Fruit fly (Drosophila melanogaster) S2 (cell line): ENCODE measurements around the gene CG7130.

ENCODE experiments used
- CG8478 ChIP-seq: fragments of >200 bp; optimal IDR thresholded peaks from 2 replicates; lab custom pipeline; 2018
- CTCF ChIP-seq, 2 experiments: fragments of >200 bp; optimal IDR thresholded peaks; 2 replicates each; lab custom pipeline; 2018

DNA sequence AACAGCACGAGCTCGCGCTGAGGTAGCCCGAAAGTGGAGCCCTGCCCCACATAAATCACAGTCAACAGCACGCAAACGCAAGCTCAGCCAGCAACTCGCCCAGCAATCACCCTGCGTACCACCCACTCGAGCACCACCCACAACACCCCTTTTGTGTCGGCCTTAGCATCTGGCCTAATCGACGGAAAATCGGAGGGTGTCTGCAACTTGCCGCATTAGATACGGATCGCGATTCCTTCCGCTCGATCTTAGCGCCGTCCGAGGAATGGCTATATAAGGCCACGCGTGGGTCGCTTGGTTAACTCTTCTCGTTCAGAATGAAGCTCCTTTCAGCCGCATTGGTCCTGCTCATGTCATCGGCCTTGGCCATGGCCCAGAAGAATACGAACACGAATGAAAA lies 4.5 kb upstream of the CG7130 start, which contains the start of gene Sfp79B:
- TF ChIP-seq CG8478 (lab: Kevin White, UChicago): no peak
- no peak for TF ChIP-seq CTCF (optimal IDR thresholded peaks at IDR 0.05; lab: Kevin White, UChicago)
